Worm (Caenorhabditis elegans) whole organism, late embryonic: Measurements from ENCODE around the gene ugt-8.
"Not testable (repeated sequence)": the region's sequence is repeated elsewhere in the genome, so short reads cannot be mapped to it uniquely, and the experiment has no call there.

ENCODE experiments used
- K02D7.2 ChIP-seq: sonication (generic microtip); optimal IDR thresholded peaks from 2 replicates; lab custom pipeline; 2017; ENCODE audit warnings: mild to moderate bottlenecking, missing genetic modification characterization, missing compliant biosample characterization
- K09A11.1 ChIP-seq: sonication (generic microtip); optimal IDR thresholded peaks from 2 replicates; lab custom pipeline; 2017; ENCODE audit warnings: antibody characterized with exemption, mild to moderate bottlenecking, missing genetic modification characterization, missing compliant biosample characterization; ENCODE audit not compliant: insufficient read depth
- T23F11.4 ChIP-seq: fragments of 200-800 bp; sonication (Bioruptor generic); optimal IDR thresholded peaks from 2 replicates; lab custom pipeline; 2018; ENCODE audit warnings: mild to moderate bottlenecking, missing genetic modification characterization, missing compliant biosample characterization
- Y22D7AL.16 ChIP-seq: sonication (generic microtip); optimal IDR thresholded peaks from 2 replicates; lab custom pipeline; 2016; ENCODE audit warnings: missing genetic modification characterization, missing compliant biosample characterization
- ama-1 ChIP-seq: fragments of 150-350 bp; optimal IDR thresholded peaks from 2 replicates; lab custom pipeline; 2014
- ceh-14 ChIP-seq: sonication (generic microtip); optimal IDR thresholded peaks from 2 replicates; lab custom pipeline; 2016; ENCODE audit warnings: missing genotype, missing genetic modification characterization, missing compliant biosample characterization
- ceh-2 ChIP-seq: sonication (generic microtip); optimal IDR thresholded peaks from 2 replicates; lab custom pipeline; 2016; ENCODE audit warnings: missing genotype, missing genetic modification characterization, missing compliant biosample characterization
- ceh-30 ChIP-seq: fragments of 150-350 bp; optimal IDR thresholded peaks from 2 replicates; lab custom pipeline; 2014; ENCODE audit warnings: missing biosample characterization, missing genetic modification characterization
- ceh-31 ChIP-seq: sonication (generic microtip); optimal IDR thresholded peaks from 2 replicates; lab custom pipeline; 2016; ENCODE audit warnings: missing genetic modification characterization, missing compliant biosample characterization
- ceh-34 ChIP-seq: sonication (generic microtip); optimal IDR thresholded peaks from 2 replicates; lab custom pipeline; 2016; ENCODE audit warnings: mild to moderate bottlenecking, missing genetic modification characterization, missing compliant biosample characterization
- ceh-45 ChIP-seq: fragments of 200-800 bp; sonication (Bioruptor generic); IDR thresholded peaks from 2 replicates; pipeline ENCODE4 v1.3.6; 2022; ENCODE audit warnings: missing genetic modification reagents, missing genetic modification characterization, missing compliant biosample characterization
- ceh-6 ChIP-seq: fragments of 200-800 bp; sonication (Bioruptor generic); optimal IDR thresholded peaks from 2 replicates; lab custom pipeline; 2018; ENCODE audit warnings: mild to moderate bottlenecking, missing genetic modification characterization, missing compliant biosample characterization
- ceh-9 ChIP-seq: sonication (generic microtip); optimal IDR thresholded peaks from 2 replicates; lab custom pipeline; 2016; ENCODE audit warnings: mild to moderate bottlenecking, missing genetic modification characterization, inconsistent platforms, missing compliant biosample characterization
- che-1 ChIP-seq: sonication (generic microtip); optimal IDR thresholded peaks from 2 replicates; lab custom pipeline; 2016; ENCODE audit warnings: mild to moderate bottlenecking, missing genetic modification characterization, missing compliant biosample characterization
- dve-1 ChIP-seq: sonication (generic microtip); optimal IDR thresholded peaks from 2 replicates; lab custom pipeline; 2017; ENCODE audit warnings: antibody characterized with exemption, mild to moderate bottlenecking, missing genetic modification characterization, missing compliant biosample characterization
- elt-2 ChIP-seq: sonication (generic microtip); optimal IDR thresholded peaks from 2 replicates; lab custom pipeline; 2016; ENCODE audit warnings: missing genetic modification reagents, missing genetic modification characterization, missing compliant biosample characterization
- elt-4 ChIP-seq: sonication (generic microtip); optimal IDR thresholded peaks from 2 replicates; lab custom pipeline; 2016; ENCODE audit warnings: missing genetic modification characterization, missing compliant biosample characterization
- fkh-10 ChIP-seq: fragments of 150-350 bp; optimal IDR thresholded peaks from 2 replicates; lab custom pipeline; 2014; ENCODE audit warnings: missing biosample characterization, missing genetic modification reagents, missing genetic modification characterization
- fkh-6 ChIP-seq: sonication (generic microtip); optimal IDR thresholded peaks from 2 replicates; lab custom pipeline; 2016; ENCODE audit warnings: missing genetic modification characterization, missing compliant biosample characterization
- gmeb-2 ChIP-seq: sonication (generic microtip); optimal IDR thresholded peaks from 2 replicates; lab custom pipeline; 2016; ENCODE audit warnings: missing genetic modification characterization, inconsistent platforms, missing compliant biosample characterization
- hlh-6 ChIP-seq: sonication (generic microtip); optimal IDR thresholded peaks from 2 replicates; lab custom pipeline; 2016; ENCODE audit warnings: missing genotype, missing genetic modification characterization, missing compliant biosample characterization
- lim-6 ChIP-seq: sonication (generic microtip); optimal IDR thresholded peaks from 2 replicates; lab custom pipeline; 2016; ENCODE audit warnings: missing genetic modification characterization, missing compliant biosample characterization
- lin-11 ChIP-seq: fragments of 200-800 bp; sonication (Bioruptor generic); optimal IDR thresholded peaks from 2 replicates; lab custom pipeline; 2018; ENCODE audit warnings: mild to moderate bottlenecking, missing genetic modification characterization, missing compliant biosample characterization
- madf-2 ChIP-seq: sonication (generic microtip); optimal IDR thresholded peaks from 2 replicates; lab custom pipeline; 2017; ENCODE audit warnings: missing genetic modification characterization, missing compliant biosample characterization
- mec-3 ChIP-seq: sonication (generic microtip); optimal IDR thresholded peaks from 2 replicates; lab custom pipeline; 2016; ENCODE audit warnings: borderline replicate concordance, missing genetic modification characterization, missing compliant biosample characterization
- nhr-11 ChIP-seq: fragments of 150-350 bp; optimal IDR thresholded peaks from 2 replicates; lab custom pipeline; 2014; ENCODE audit warnings: missing biosample characterization, missing genetic modification characterization
- odd-2 ChIP-seq: sonication (generic microtip); optimal IDR thresholded peaks from 2 replicates; lab custom pipeline; 2017; ENCODE audit warnings: antibody characterized with exemption, mild to moderate bottlenecking, missing genetic modification characterization, missing compliant biosample characterization
- pag-3 ChIP-seq: sonication (generic microtip); optimal IDR thresholded peaks from 2 replicates; lab custom pipeline; 2016; ENCODE audit warnings: missing compliant biosample characterization, missing genetic modification characterization, borderline replicate concordance
- pha-2 ChIP-seq: sonication (generic microtip); optimal IDR thresholded peaks from 2 replicates; lab custom pipeline; 2017; ENCODE audit warnings: mild to moderate bottlenecking, missing genetic modification characterization, missing compliant biosample characterization
- pros-1 ChIP-seq: fragments of 150-350 bp; optimal IDR thresholded peaks from 2 replicates; lab custom pipeline; 2014; ENCODE audit warnings: missing biosample characterization, missing genetic modification reagents, missing genetic modification characterization
- ref-2 ChIP-seq: sonication (generic microtip); optimal IDR thresholded peaks from 2 replicates; lab custom pipeline; 2016; ENCODE audit warnings: missing genetic modification characterization, missing compliant biosample characterization
- sdc-2 ChIP-seq: sonication (generic microtip); optimal IDR thresholded peaks from 2 replicates; lab custom pipeline; 2016; ENCODE audit warnings: missing genotype, missing genetic modification characterization, missing compliant biosample characterization
- sox-2 ChIP-seq: fragments of 200-800 bp; sonication (Bioruptor generic); IDR thresholded peaks from 2 replicates; pipeline ENCODE4 v1.3.6; 2022; ENCODE audit warnings: missing genetic modification reagents, missing genetic modification characterization, missing compliant biosample characterization
- sox-4 ChIP-seq: sonication (generic microtip); optimal IDR thresholded peaks from 2 replicates; lab custom pipeline; 2017; ENCODE audit warnings: mild to moderate bottlenecking, missing genetic modification characterization, inconsistent platforms, missing compliant biosample characterization
- syd-9 ChIP-seq: sonication (generic microtip); optimal IDR thresholded peaks from 2 replicates; lab custom pipeline; 2016; ENCODE audit warnings: mild to moderate bottlenecking, missing genetic modification characterization, moderate library complexity, missing compliant biosample characterization
- ztf-16 ChIP-seq: sonication (generic microtip); optimal IDR thresholded peaks from 2 replicates; lab custom pipeline; 2017; ENCODE audit warnings: missing genetic modification characterization, missing compliant biosample characterization

ugt-8 gene

ce11 chrV:4895744-4896143, 8.0 kb upstream of the ugt-8 start, which contains the start of gene ugt-9:
ugt-9 (plus strand) TSS chrV:4896048.
- TF ChIP-seq lin-11 (tag; lab: Kevin White, UChicago) = no peak
- peak; percentile 62 for TF ChIP-seq elt-2 (tag; lab: Kevin White, UChicago)

- TF ChIP-seq K02D7.2 (tag; lab: Kevin White, UChicago); ztf-16 (tag; lab: Kevin White, UChicago); che-1: not testable (repeated sequence)
- TF ChIP-seq, all 69 proteins: peak for 0; not testable (repeated sequence) for 69
Measured at ce11 chrV:4900020-4900419, 3.7 kb upstream of the ugt-8 start, which contains the start of gene ugt-10. ugt-10 (minus strand) TSS chrV:4900120.

ce11 chrV:4901074-4901473, 2.7 kb upstream of the ugt-8 start, which contains the start of gene ugt-67:
ugt-67 (plus strand) TSS chrV:4901374.
- TF ChIP-seq syd-9 (tag; lab: Kevin White, UChicago) = no peak
- TF ChIP-seq lim-6 (tag; lab: Kevin White, UChicago) = no peak
- TF ChIP-seq Y22D7AL.16 (tag; lab: Kevin White, UChicago) = no peak
- TF ChIP-seq ceh-30 (tag; lab: Kevin White, UChicago) = no peak
- no peak for TF ChIP-seq pros-1 (tag; lab: Kevin White, UChicago)
- no peak for TF ChIP-seq sdc-2
- no peak for TF ChIP-seq ceh-9 (tag; lab: Kevin White, UChicago)
- TF ChIP-seq elt-4 (tag; lab: Kevin White, UChicago) = no peak
- TF ChIP-seq T23F11.4 = no peak
- no peak for TF ChIP-seq pag-3 (tag; lab: Kevin White, UChicago)
- TF ChIP-seq K02D7.2 (tag; lab: Kevin White, UChicago) = no peak
- no peak for TF ChIP-seq ceh-6 (GFP tag; lab: Kevin White, UChicago)
- no peak for TF ChIP-seq hlh-6 (tag; lab: Kevin White, UChicago)
- no peak for TF ChIP-seq ceh-31 (tag; lab: Kevin White, UChicago)

- no peak for TF ChIP-seq ceh-14 (tag; lab: Kevin White, UChicago)
- TF ChIP-seq dve-1 = no peak
- TF ChIP-seq T23F11.4 = no peak
- TF ChIP-seq fkh-6 (tag; lab: Kevin White, UChicago) = no peak
- TF ChIP-seq ceh-34 (tag; lab: Kevin White, UChicago) = no peak
- no peak for TF ChIP-seq sox-2
- TF ChIP-seq nhr-11 (tag; lab: Kevin White, UChicago) = no peak
- TF ChIP-seq che-1 = no peak
- no peak for TF ChIP-seq lim-6 (tag; lab: Kevin White, UChicago)
- TF ChIP-seq ceh-2 = no peak
- no peak for TF ChIP-seq K02D7.2 (tag; lab: Kevin White, UChicago)
- TF ChIP-seq fkh-10 (GFP tag; lab: Kevin White, UChicago) = no peak
- TF ChIP-seq sdc-2 = no peak
- TF ChIP-seq ceh-45 (GFP tag; lab: Robert Waterston, UW) = no peak
- TF ChIP-seq gmeb-2 = no peak
- TF ChIP-seq ceh-30 (tag; lab: Kevin White, UChicago) = no peak
- TF ChIP-seq, all 69 proteins: peak for 0
Measured at ce11 chrV:4905953-4906352, 2.2 kb downstream of the ugt-8 start, which contains the start of gene ugt-14. ugt-14 (plus strand) TSS chrV:4906253.

- no peak for TF ChIP-seq pha-2 (tag; lab: Kevin White, UChicago)
- TF ChIP-seq ref-2 (tag; lab: Kevin White, UChicago) = no peak
- TF ChIP-seq K09A11.1 (tag; lab: Kevin White, UChicago) = no peak
- TF ChIP-seq ceh-31 (tag; lab: Kevin White, UChicago) = no peak
- no peak for TF ChIP-seq ceh-6 (GFP tag; lab: Kevin White, UChicago)
- no peak for TF ChIP-seq ceh-14 (tag; lab: Kevin White, UChicago)
- TF ChIP-seq, all 69 proteins: peak for 0
Measured at ce11 chrV:4908591-4908990, 4.9 kb downstream of the ugt-8 start, which contains the start of gene ugt-13. ugt-13 (plus strand) TSS chrV:4908884.

- TF ChIP-seq hlh-6 (tag; lab: Kevin White, UChicago) (no peak), madf-2 (tag; lab: Kevin White, UChicago) (no peak), pha-2 (tag; lab: Kevin White, UChicago) (no peak), ceh-14 (tag; lab: Kevin White, UChicago) (no peak), sox-4 (no peak), che-1 (no peak), ama-1 (lab: Kevin White, UChicago) (no peak), mec-3 (tag; lab: Kevin White, UChicago) (no peak), odd-2 (no peak), ref-2 (tag; lab: Kevin White, UChicago) (no peak)
Measured at ce11 chrV:4912313-4912712, 8.6 kb downstream of the ugt-8 start, which contains the start of gene H23N18.5. H23N18.5 (minus strand) TSS chrV:4912381.
